Worm (Caenorhabditis elegans) whole organism, L1 larva: ENCODE results near the gene hlh-27.

Experiments used
- C16A3.4 ChIP-seq: fragments of 150-350 bp; optimal IDR thresholded peaks from 2 replicates; lab custom pipeline; 2014; ENCODE audit warnings: missing biosample characterization, missing genetic modification characterization
- F16B12.6 ChIP-seq: fragments of 150-350 bp; optimal IDR thresholded peaks from 2 replicates; lab custom pipeline; 2014; ENCODE audit warnings: missing biosample characterization, missing genetic modification characterization
- alr-1 ChIP-seq: fragments of 200-800 bp; sonication (Bioruptor generic); optimal IDR thresholded peaks from 2 replicates; lab custom pipeline; 2018; ENCODE audit warnings: borderline replicate concordance, mild to moderate bottlenecking, missing genetic modification characterization, missing compliant biosample characterization
- blmp-1 ChIP-seq: fragments of 150-350 bp; optimal IDR thresholded peaks from 2 replicates; lab custom pipeline; 2014; ENCODE audit warnings: missing biosample characterization, missing genetic modification characterization
- ceh-63 ChIP-seq: fragments of 200-800 bp; sonication (Bioruptor generic); optimal IDR thresholded peaks from 2 replicates; lab custom pipeline; 2018; ENCODE audit warnings: mild to moderate bottlenecking, missing genetic modification characterization, missing compliant biosample characterization
- ceh-82 ChIP-seq, 3 experiments: fragments of 150-350 bp in 1 of 3; sonication (generic microtip) in 2 of 3; optimal IDR thresholded peaks; 2 replicates each; lab custom pipeline; 2014 to 2017; ENCODE audit warnings: missing biosample characterization in 3 of 3, missing genetic modification characterization in 3 of 3
- ces-1 ChIP-seq: fragments of 150-350 bp; optimal IDR thresholded peaks from 2 replicates; lab custom pipeline; 2014; ENCODE audit warnings: missing biosample characterization, missing genetic modification reagents, missing genetic modification characterization
- dpl-1 ChIP-seq, 3 experiments: fragments of 150-350 bp in 2 of 3; sonication (generic microtip) in 1 of 3; optimal IDR thresholded peaks; 2 replicates each; lab custom pipeline; 2014 to 2017; ENCODE audit warnings: missing biosample characterization in 3 of 3, missing genetic modification characterization in 3 of 3, missing genetic modification reagents in 3 of 3
- efl-1 ChIP-seq, 4 experiments: fragments of 150-350 bp; optimal IDR thresholded peaks in 3 of 4; peaks in 1 of 4; 1 replicate in 1 of 4; 2 replicates in 3 of 4; lab custom pipeline; 2014; ENCODE audit warnings: missing biosample characterization in 2 of 4, missing genetic modification characterization in 2 of 4, missing genetic modification reagents in 2 of 4
- egl-13 ChIP-seq: sonication (generic microtip); optimal IDR thresholded peaks from 2 replicates; lab custom pipeline; 2016; ENCODE audit warnings: missing genotype, missing genetic modification reagents, missing genetic modification characterization, missing compliant biosample characterization
- elt-2 ChIP-seq: sonication (generic microtip); optimal IDR thresholded peaks from 2 replicates; lab custom pipeline; 2016; ENCODE audit warnings: missing genetic modification characterization, mild to moderate bottlenecking, inconsistent platforms, missing compliant biosample characterization, missing genetic modification reagents
- elt-3 ChIP-seq, 6 experiments: fragments of 150-350 bp in 1 of 6; sonication (generic microtip); optimal IDR thresholded peaks; 2 replicates each; lab custom pipeline; 2017 to 2018; ENCODE audit warnings: missing biosample characterization in 6 of 6, missing genetic modification characterization in 6 of 6, inconsistent platforms in 1 of 6
- hpl-2 ChIP-seq: fragments of 150-350 bp; optimal IDR thresholded peaks from 2 replicates; lab custom pipeline; 2014; ENCODE audit warnings: missing biosample characterization, missing genetic modification reagents, missing genetic modification characterization
- isw-1 ChIP-seq: fragments of 200-800 bp; sonication (Bioruptor generic); IDR thresholded peaks from 2 replicates; pipeline ENCODE4 v1.3.6; 2022; ENCODE audit warnings: missing genetic modification characterization, missing compliant biosample characterization
- lin-13 ChIP-seq: fragments of 150-350 bp; optimal IDR thresholded peaks from 2 replicates; lab custom pipeline; 2014; ENCODE audit warnings: missing biosample characterization, missing genetic modification reagents, missing genetic modification characterization
- lin-14 ChIP-seq: fragments of 200-800 bp; sonication (Bioruptor generic); optimal IDR thresholded peaks from 2 replicates; lab custom pipeline; 2018; ENCODE audit warnings: mild to moderate bottlenecking, missing genetic modification characterization, moderate library complexity, missing compliant biosample characterization
- lin-15B ChIP-seq: fragments of 150-350 bp; sonication (generic microtip); optimal IDR thresholded peaks from 3 replicates; lab custom pipeline; 2014; ENCODE audit warnings: missing biosample characterization, missing genetic modification characterization
- lin-35 ChIP-seq, 2 experiments: fragments of 150-350 bp; optimal IDR thresholded peaks; 2 replicates each; lab custom pipeline; 2014; ENCODE audit warnings: missing biosample characterization in 2 of 2, missing genetic modification characterization in 2 of 2, missing genetic modification reagents in 2 of 2
- lir-3 ChIP-seq: sonication (generic microtip); optimal IDR thresholded peaks from 2 replicates; lab custom pipeline; 2016; ENCODE audit warnings: mild to moderate bottlenecking, missing genetic modification characterization, moderate library complexity, missing compliant biosample characterization; ENCODE audit not compliant: poor library complexity
- lsy-2 ChIP-seq, 2 experiments: fragments of 150-350 bp; optimal IDR thresholded peaks; 2 replicates each; lab custom pipeline; 2014; ENCODE audit warnings: missing biosample characterization in 2 of 2, missing genetic modification characterization in 2 of 2
- mab-9 ChIP-seq: fragments of 200-800 bp; sonication (Bioruptor generic); IDR thresholded peaks from 2 replicates; pipeline ENCODE4 v1.3.6; 2022; ENCODE audit warnings: missing genetic modification reagents, missing genetic modification characterization, missing compliant biosample characterization
- mep-1 ChIP-seq: fragments of 150-350 bp; optimal IDR thresholded peaks from 2 replicates; lab custom pipeline; 2014; ENCODE audit warnings: missing biosample characterization, missing genetic modification characterization
- nhr-19 ChIP-seq: fragments of 200-800 bp; sonication (Bioruptor generic); conservative IDR thresholded peaks from 2 replicates; pipeline ENCODE4 v1.3.6; 2022; ENCODE audit warnings: missing genetic modification characterization, missing compliant biosample characterization
- nhr-237 ChIP-seq: fragments of 150-350 bp; optimal IDR thresholded peaks from 2 replicates; lab custom pipeline; 2014; ENCODE audit warnings: missing biosample characterization, missing genetic modification characterization
- nhr-76 ChIP-seq: sonication (generic microtip); optimal IDR thresholded peaks from 2 replicates; lab custom pipeline; 2017; ENCODE audit warnings: missing biosample characterization, missing genetic modification characterization
- nhr-77 ChIP-seq: fragments of 150-350 bp; optimal IDR thresholded peaks from 2 replicates; lab custom pipeline; 2014; ENCODE audit warnings: missing biosample characterization, missing genetic modification characterization
- nhr-85 ChIP-seq: sonication (generic microtip); peaks from one replicate; lab custom pipeline; 2016; ENCODE audit warnings: missing genetic modification characterization, inconsistent platforms, missing compliant biosample characterization
- pqm-1 ChIP-seq: sonication (generic microtip); optimal IDR thresholded peaks from 3 replicates; lab custom pipeline; 2017; ENCODE audit warnings: missing biosample characterization, missing genetic modification characterization
- rnt-1 ChIP-seq: sonication (generic microtip); optimal IDR thresholded peaks from 2 replicates; lab custom pipeline; 2016; ENCODE audit warnings: mild to moderate bottlenecking, missing genetic modification characterization, moderate library complexity, missing compliant biosample characterization
- skn-1 ChIP-seq: fragments of 150-350 bp; optimal IDR thresholded peaks from 2 replicates; lab custom pipeline; 2014; ENCODE audit warnings: missing biosample characterization, missing genetic modification characterization
- snpc-4 ChIP-seq: fragments of 150-350 bp; optimal IDR thresholded peaks from 2 replicates; lab custom pipeline; 2014; ENCODE audit warnings: missing biosample characterization, missing genetic modification characterization
- snu-23 ChIP-seq: sonication (generic microtip); optimal IDR thresholded peaks from 2 replicates; lab custom pipeline; 2016; ENCODE audit warnings: missing genetic modification characterization, missing compliant biosample characterization
- sox-4 ChIP-seq: sonication (generic microtip); optimal IDR thresholded peaks from 2 replicates; lab custom pipeline; 2016; ENCODE audit warnings: missing genetic modification characterization, missing compliant biosample characterization
- sptf-1 ChIP-seq: fragments of 150-350 bp; optimal IDR thresholded peaks from 2 replicates; lab custom pipeline; 2014; ENCODE audit warnings: missing biosample characterization, missing genetic modification characterization
- unc-62 ChIP-seq: fragments of 150-350 bp; optimal IDR thresholded peaks from 2 replicates; lab custom pipeline; 2014; ENCODE audit warnings: missing biosample characterization, missing genetic modification reagents, missing genetic modification characterization
- xbp-1 ChIP-seq: sonication (generic microtip); optimal IDR thresholded peaks from 2 replicates; lab custom pipeline; 2016; ENCODE audit warnings: missing genetic modification characterization, missing compliant biosample characterization

Gene hlh-27

ce11 chrII:5511417-5512353, 28.3 kb downstream of the hlh-27 start (continued):
- TF ChIP-seq lsy-2 (tag; optimal IDR thresholded peaks at IDR 0.05; lab: Kevin White, UChicago), result peak in 1 of 2 experiments; percentile 48

DNA sequence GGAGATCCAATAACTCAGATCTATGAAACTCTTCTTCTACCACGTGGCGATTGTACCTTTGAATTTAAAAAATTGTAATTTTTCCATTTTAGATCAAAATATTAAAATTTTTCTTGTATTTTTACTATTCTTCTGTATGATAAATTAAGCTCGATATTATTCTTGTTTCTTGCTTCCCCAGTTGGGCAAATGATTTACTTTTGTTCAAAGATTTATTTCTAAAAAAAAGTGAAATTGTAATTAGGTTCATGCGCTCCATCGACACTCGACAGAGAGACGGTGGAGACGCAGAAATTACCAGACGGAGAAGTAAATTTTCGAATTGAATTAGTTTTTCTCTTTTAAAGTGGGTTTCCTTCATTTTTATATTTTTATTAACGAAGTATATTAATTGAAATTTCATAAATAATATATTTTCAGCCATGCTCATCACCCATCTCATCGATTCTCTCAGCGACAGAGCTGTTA, 34.2 kb downstream of the hlh-27 start, which contains the start of gene npp-24:
npp-24 (plus strand) TSS at position 51 of the 468 bp plus-strand sequence.
- peak; percentile 95 for TF ChIP-seq blmp-1 (tag; lab: Kevin White, UChicago)
- no peak for TF ChIP-seq nhr-77
- TF ChIP-seq dpl-1 (GFP tag; optimal IDR thresholded peaks at IDR 0.05; lab: Kevin White, UChicago), result peak in 1 of 3 experiments; percentile 45
- peak; percentile 20 to 23 for TF ChIP-seq efl-1 (optimal IDR thresholded peaks at IDR 0.05; lab: Kevin White, UChicago)
- peak in 1 of 2 experiments; percentile 17 for TF ChIP-seq efl-1 (GFP tag; optimal IDR thresholded peaks at IDR 0.05 in 1 of 2; lab: Kevin White, UChicago)
- peak in 1 of 2 experiments; percentile 33 for TF ChIP-seq lsy-2 (tag; optimal IDR thresholded peaks at IDR 0.05; lab: Kevin White, UChicago)
- no peak for TF ChIP-seq egl-13 (tag; lab: Kevin White, UChicago)
- peak; percentile 28 for TF ChIP-seq lin-15B (tag; lab: Kevin White, UChicago)
- TF ChIP-seq snpc-4 (tag; lab: Kevin White, UChicago), result no peak
- TF ChIP-seq lin-35 (GFP tag; optimal IDR thresholded peaks at IDR 0.05; lab: Kevin White, UChicago), result peak in 1 of 2 experiments; percentile 24
- TF ChIP-seq nhr-237 (tag; lab: Kevin White, UChicago), result no peak
- TF ChIP-seq, all 84 proteins: peak for 6

- TF ChIP-seq lin-13 (GFP tag; lab: Kevin White, UChicago), result no peak
- no peak for TF ChIP-seq sox-4
- TF ChIP-seq pqm-1 (tag; lab: Kevin White, UChicago), result no peak
- peak; percentile 40 for TF ChIP-seq elt-2
- TF ChIP-seq mab-9, result no peak
Measured at ce11 chrII:5503760-5504159, 36.3 kb downstream of the hlh-27 start, which contains the start of gene cyp-44A1. TSS of gene cyp-44A1 (plus strand) at chrII:5504044.

DNA sequence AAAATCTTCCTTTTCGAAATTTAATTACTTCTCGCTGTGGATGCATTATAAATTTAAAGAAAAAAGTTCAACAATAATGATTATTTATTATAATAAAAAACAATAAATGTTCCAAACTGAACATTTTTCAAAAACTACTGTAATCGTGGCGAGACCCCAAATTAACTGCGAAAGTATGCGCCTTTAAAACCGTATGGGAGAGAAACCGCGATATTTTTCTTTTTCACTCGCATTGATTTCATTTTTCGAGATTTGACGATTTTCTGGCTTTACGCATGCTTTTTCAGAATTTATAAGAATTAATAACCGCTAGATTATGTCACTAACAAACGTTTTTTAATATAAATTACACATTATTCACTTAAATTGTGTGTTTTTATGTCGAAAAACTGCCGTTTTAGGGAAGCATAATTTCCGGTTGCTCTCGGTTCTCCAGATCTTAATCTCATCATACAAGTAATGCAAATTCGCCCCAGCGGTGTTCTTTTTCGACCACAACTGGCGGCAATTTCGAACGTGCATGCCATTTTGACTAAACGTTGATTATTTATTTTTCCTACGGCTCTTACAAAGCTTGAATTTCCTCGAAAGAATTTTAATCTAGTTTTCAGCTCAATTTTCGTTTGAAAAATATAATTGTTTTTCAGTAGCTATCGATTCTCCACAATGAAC, 38.9 kb downstream of the hlh-27 start, which contains the start of gene F12A10.8:
F12A10.8 (minus strand) TSS at position 79 of the 672 bp plus-strand sequence.
- TF ChIP-seq lin-13 (GFP tag; lab: Kevin White, UChicago) (no peak), rnt-1 (tag; lab: Kevin White, UChicago) (peak; percentile 21), dpl-1 (GFP tag; optimal IDR thresholded peaks at IDR 0.05; lab: Kevin White, UChicago) (peak; percentile 67 to 87 (median 79)), lin-14 (GFP tag; lab: Kevin White, UChicago) (peak; percentile 29), mep-1 (tag; lab: Kevin White, UChicago) (peak; percentile 46), ceh-82 (tag; optimal IDR thresholded peaks at IDR 0.05; lab: Kevin White, UChicago) (peak in 1 of 3 experiments; percentile 32), efl-1 (optimal IDR thresholded peaks at IDR 0.05; lab: Kevin White, UChicago) (peak; percentile 57 to 83), efl-1 (GFP tag; optimal IDR thresholded peaks at IDR 0.05 in 1 of 2; lab: Kevin White, UChicago) (peak; percentile 85 to 98), blmp-1 (tag; lab: Kevin White, UChicago) (peak; percentile 55), alr-1 (tag; lab: Kevin White, UChicago) (no peak), lsy-2 (tag; optimal IDR thresholded peaks at IDR 0.05; lab: Kevin White, UChicago) (peak in 1 of 2 experiments; percentile 68), nhr-76 (no peak), lir-3 (tag; lab: Kevin White, UChicago) (no peak), lin-15B (tag; lab: Kevin White, UChicago) (peak; percentile 67), skn-1 (tag; lab: Kevin White, UChicago) (peak; percentile 17), snu-23 (GFP tag; lab: Kevin White, UChicago) (peak; percentile 24), nhr-85 (tag; lab: Kevin White, UChicago) (peak; percentile 33), C16A3.4 (tag; lab: Kevin White, UChicago) (no peak), lin-35 (GFP tag; optimal IDR thresholded peaks at IDR 0.05; lab: Kevin White, UChicago) (peak; percentile 75 to 92), F16B12.6 (tag; lab: Kevin White, UChicago) (peak; percentile 30)

DNA sequence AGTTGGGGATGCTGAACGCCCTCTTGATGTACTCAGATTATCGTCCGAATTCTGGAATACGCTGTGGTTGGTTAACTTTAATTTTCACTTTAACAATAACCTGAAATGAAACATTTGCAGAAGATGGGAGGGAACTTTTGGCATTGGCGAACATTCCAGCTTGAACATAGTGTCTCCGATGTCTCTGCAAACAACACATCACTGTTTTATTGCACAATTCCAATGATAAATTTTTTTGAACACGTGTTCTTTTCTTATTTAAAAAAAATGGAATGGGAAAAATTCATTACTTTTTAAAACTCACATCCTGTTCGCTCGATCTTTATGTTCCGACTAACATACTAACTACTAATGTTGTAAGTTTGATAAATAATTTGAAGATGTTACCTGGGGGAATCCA, 39.5 kb downstream of the hlh-27 start, which contains the start of gene fzy-1:
fzy-1 (plus strand) TSS at position 301 of the 400 bp plus-strand sequence.
- TF ChIP-seq efl-1 (optimal IDR thresholded peaks at IDR 0.05; lab: Kevin White, UChicago) (no peak), efl-1 (GFP tag; optimal IDR thresholded peaks at IDR 0.05 in 1 of 2; lab: Kevin White, UChicago) (no peak), sptf-1 (tag; lab: Kevin White, UChicago) (no peak), xbp-1 (tag; lab: Kevin White, UChicago) (no peak), lin-13 (GFP tag; lab: Kevin White, UChicago) (no peak), ceh-63 (GFP tag; lab: Kevin White, UChicago) (no peak), egl-13 (tag; lab: Kevin White, UChicago) (no peak), nhr-77 (no peak), hpl-2 (GFP tag; lab: Kevin White, UChicago) (no peak), lsy-2 (tag; optimal IDR thresholded peaks at IDR 0.05; lab: Kevin White, UChicago) (no peak), alr-1 (tag; lab: Kevin White, UChicago) (no peak), ces-1 (GFP tag; lab: Kevin White, UChicago) (no peak), lin-35 (GFP tag; optimal IDR thresholded peaks at IDR 0.05; lab: Kevin White, UChicago) (no peak), snpc-4 (tag; lab: Kevin White, UChicago) (no peak), isw-1 (GFP tag; lab: Robert Waterston, UW) (no peak), nhr-19 (GFP tag; lab: Robert Waterston, UW) (no peak), lin-15B (tag; lab: Kevin White, UChicago) (no peak), elt-3 (tag; optimal IDR thresholded peaks at IDR 0.05; lab: Kevin White, UChicago) (no peak), unc-62 (GFP tag; lab: Kevin White, UChicago) (no peak)
